Worm (Caenorhabditis elegans) whole organism, L2 larva: ENCODE measurements around the gene Y57A10A.29.

Source experiments
- ZK546.5 ChIP-seq: sonication (generic microtip); optimal IDR thresholded peaks from 2 replicates; lab custom pipeline; 2017; ENCODE audit warnings: missing biosample characterization, missing genetic modification characterization
- elt-3 ChIP-seq: sonication (generic microtip); optimal IDR thresholded peaks from 2 replicates; lab custom pipeline; 2017; ENCODE audit warnings: missing biosample characterization, missing genetic modification characterization
- lin-39 ChIP-seq: fragments of 150-350 bp; optimal IDR thresholded peaks from 2 replicates; lab custom pipeline; 2014; ENCODE audit warnings: missing biosample characterization, missing genetic modification reagents, missing genetic modification characterization
- mdl-1 ChIP-seq, 2 experiments: fragments of 150-350 bp in 1 of 2; sonication (generic microtip) in 1 of 2; optimal IDR thresholded peaks; 2 replicates each; lab custom pipeline; 2017; ENCODE audit warnings: missing biosample characterization in 2 of 2, missing genetic modification characterization in 2 of 2
- nhr-10 ChIP-seq: sonication (generic microtip); optimal IDR thresholded peaks from 2 replicates; lab custom pipeline; 2017; ENCODE audit warnings: missing biosample characterization, missing genetic modification characterization
- nhr-12 ChIP-seq: fragments of 150-350 bp; optimal IDR thresholded peaks from 2 replicates; lab custom pipeline; 2014; ENCODE audit warnings: missing biosample characterization, missing genetic modification characterization
- nhr-6 ChIP-seq: fragments of 150-350 bp; optimal IDR thresholded peaks from 2 replicates; lab custom pipeline; 2014; ENCODE audit warnings: missing biosample characterization, missing genetic modification characterization
- snpc-4 ChIP-seq: fragments of 150-350 bp; optimal IDR thresholded peaks from 2 replicates; lab custom pipeline; 2014; ENCODE audit warnings: missing biosample characterization, missing genetic modification characterization
- unc-39 ChIP-seq: fragments of 150-350 bp; optimal IDR thresholded peaks from 2 replicates; lab custom pipeline; 2014; ENCODE audit warnings: missing biosample characterization, missing genetic modification characterization
- zag-1 ChIP-seq: fragments of 150-350 bp; optimal IDR thresholded peaks from 2 replicates; lab custom pipeline; 2014; ENCODE audit warnings: missing biosample characterization, missing genetic modification characterization
- ztf-11 ChIP-seq: sonication (generic microtip); optimal IDR thresholded peaks from 2 replicates; lab custom pipeline; 2017; ENCODE audit warnings: missing biosample characterization, missing genetic modification characterization
- ztf-4 ChIP-seq: fragments of 150-350 bp; optimal IDR thresholded peaks from 2 replicates; lab custom pipeline; 2014; ENCODE audit warnings: missing biosample characterization, missing genetic modification characterization

ce11 chrII:12268857-12269256, 10.5 kb upstream of the Y57A10A.29 start:
- TF ChIP-seq unc-39 (tag; lab: Kevin White, UChicago), result no peak
- TF ChIP-seq nhr-12 (tag; lab: Kevin White, UChicago), result no peak
- no peak for TF ChIP-seq ztf-11 (tag; lab: Kevin White, UChicago)
- TF ChIP-seq elt-3 (tag; lab: Kevin White, UChicago), result no peak
- no peak for TF ChIP-seq zag-1 (tag; lab: Kevin White, UChicago)
- no peak for TF ChIP-seq ztf-4
- TF ChIP-seq nhr-6 (tag; lab: Kevin White, UChicago), result no peak
- TF ChIP-seq ZK546.5 (tag; lab: Kevin White, UChicago), result no peak
- no peak for TF ChIP-seq mdl-1 (tag; optimal IDR thresholded peaks at IDR 0.05; lab: Kevin White, UChicago)
- no peak for TF ChIP-seq nhr-10 (tag; lab: Kevin White, UChicago)
- TF ChIP-seq snpc-4, result no peak
- no peak for TF ChIP-seq lin-39 (tag; lab: Kevin White, UChicago)
